Fruit fly (Drosophila melanogaster): ENCODE results near the gene tzn.

The tzn gene

DNA sequence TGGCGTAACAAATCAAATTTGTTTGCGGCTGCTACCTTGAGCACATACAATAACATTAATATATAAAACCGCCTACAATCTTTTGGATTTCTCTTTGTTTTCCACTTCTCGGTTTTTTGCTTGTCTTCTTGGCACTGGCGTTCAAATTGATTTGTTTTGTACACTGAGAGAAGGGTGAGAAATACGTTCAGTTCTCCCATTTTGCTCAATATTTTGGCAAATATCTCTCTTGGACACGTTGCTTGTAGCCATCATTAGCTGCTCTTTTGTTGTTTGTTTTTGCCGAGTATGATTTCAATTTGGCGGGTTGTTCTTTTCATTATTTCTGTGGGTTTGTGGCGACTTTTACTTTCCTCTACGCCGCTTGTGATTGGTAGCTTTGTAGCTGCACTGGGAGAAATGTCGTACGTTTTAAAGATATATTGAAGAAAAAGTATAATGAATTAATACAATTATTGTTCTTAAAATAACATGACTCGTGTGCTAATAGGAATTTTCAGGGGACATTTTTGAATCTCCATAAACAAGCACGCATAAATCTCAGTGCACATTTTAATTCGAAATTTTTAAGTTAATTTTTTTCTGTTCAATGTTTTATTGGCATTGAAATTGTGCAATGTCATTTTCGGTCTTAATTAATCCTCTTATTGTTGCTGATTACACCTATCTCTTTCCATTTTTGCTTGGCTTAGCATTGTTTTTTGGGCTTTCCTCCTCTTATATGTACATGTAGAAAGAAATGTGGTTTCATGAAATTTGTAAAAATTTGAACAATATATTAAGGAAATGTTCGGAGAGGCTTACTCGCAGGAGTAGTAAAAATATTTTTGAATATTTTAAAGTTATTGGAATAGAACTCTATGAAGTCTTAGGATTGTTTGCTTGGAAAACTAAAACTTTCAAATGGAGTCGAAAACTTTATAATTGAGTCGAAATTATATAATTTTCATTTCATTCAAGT is 28.8 kb downstream of the tzn start (continued):
- TF ChIP-seq CG2889 (GFP tag; IDR thresholded peaks at IDR 0.05) (0 out of 3 replicates have a peak, but pooled peaks have one; percentile 34), CG32772 (GFP tag; IDR thresholded peaks at IDR 0.05) (no peak), klu (GFP tag; IDR thresholded peaks at IDR 0.05) (no peak), tgo (GFP tag; IDR thresholded peaks at IDR 0.05) (peak; percentile 43; the same call in 1 of the 3 replicates), ind (GFP tag; optimal IDR thresholded peaks at IDR 0.05) (peak; percentile 35), CG15011 (GFP tag; optimal IDR thresholded peaks at IDR 0.05) (no peak), ash1 (GFP tag; optimal IDR thresholded peaks at IDR 0.05) (no peak), Ets97D (GFP tag; optimal IDR thresholded peaks at IDR 0.05) (no peak), Pdp1 (GFP tag; optimal IDR thresholded peaks at IDR 0.05) (peak in 1 of 2 experiments; percentile 10), Stat92E (GFP tag; optimal IDR thresholded peaks at IDR 0.05) (no peak), gem (tag; optimal IDR thresholded peaks at IDR 0.05) (peak; percentile 47), grau (tag; optimal IDR thresholded peaks at IDR 0.05) (peak; percentile 44), Antp (GFP tag; optimal IDR thresholded peaks at IDR 0.05) (no peak), CG42726 (GFP tag; IDR thresholded peaks at IDR 0.05; ENCODE audit: partially characterized antibody) (no peak), toy (GFP tag; IDR thresholded peaks at IDR 0.05) (no peak), Abd-B (GFP tag; optimal IDR thresholded peaks at IDR 0.05) (no peak), CG18619 (GFP tag; optimal IDR thresholded peaks at IDR 0.05) (peak; percentile 18), Optix (GFP tag; IDR thresholded peaks at IDR 0.05) (no peak), CG3847 (GFP tag; IDR thresholded peaks at IDR 0.05) (no peak), CG11398 (GFP tag; optimal IDR thresholded peaks at IDR 0.05) (no peak), dati (GFP tag; IDR thresholded peaks at IDR 0.05) (no peak), Fer3 (tag; optimal IDR thresholded peaks at IDR 0.05) (peak; percentile 20), CG9609 (GFP tag; optimal IDR thresholded peaks at IDR 0.05) (no peak), dimm (GFP tag; IDR thresholded peaks at IDR 0.05) (no peak), Neu2 (GFP tag; optimal IDR thresholded peaks at IDR 0.05; ENCODE audit: borderline replicate concordance) (no peak), Oli (tag; optimal IDR thresholded peaks at IDR 0.05) (peak; percentile 12), Rfx (GFP tag; IDR thresholded peaks at IDR 0.05) (peak; percentile 59; the same call in 1 of the 2 replicates), CG3065 (GFP tag; optimal IDR thresholded peaks at IDR 0.05) (no peak), Myb (GFP tag; optimal IDR thresholded peaks at IDR 0.05) (no peak), Trl (optimal IDR thresholded peaks at IDR 0.05) (peak in 1 of 2 experiments; percentile 52), Trl (GFP tag; optimal IDR thresholded peaks at IDR 0.05) (no peak), Opbp (GFP tag; IDR thresholded peaks at IDR 0.05; ENCODE audit: partially characterized antibody) (no peak), bigmax (GFP tag; optimal IDR thresholded peaks at IDR 0.05) (no peak), jumu (GFP tag; optimal IDR thresholded peaks at IDR 0.05) (no peak), otp (GFP tag; IDR thresholded peaks at IDR 0.05) (no peak), zfh1 (GFP tag; IDR thresholded peaks at IDR 0.05) (no peak), tin (GFP tag; optimal IDR thresholded peaks at IDR 0.05) (no peak), Dref (GFP tag; IDR thresholded peaks at IDR 0.05) (no peak), fd64A (GFP tag; optimal IDR thresholded peaks at IDR 0.05) (no peak), CG8924 (tag; optimal IDR thresholded peaks at IDR 0.05) (no peak), Fer1 (GFP tag; optimal IDR thresholded peaks at IDR 0.05) (no peak), run (tag; optimal IDR thresholded peaks at IDR 0.05) (no peak), ems (GFP tag; optimal IDR thresholded peaks at IDR 0.05) (no peak), CG7928 (GFP tag; optimal IDR thresholded peaks at IDR 0.05) (no peak), Jarid2 (GFP tag; optimal IDR thresholded peaks at IDR 0.05) (no peak), amos (GFP tag; IDR thresholded peaks at IDR 0.05; ENCODE audit: partially characterized antibody) (no peak), CG1529 (GFP tag; optimal IDR thresholded peaks at IDR 0.05) (no peak), CrebB (tag; optimal IDR thresholded peaks at IDR 0.05) (no peak), luna (GFP tag; optimal IDR thresholded peaks at IDR 0.05) (no peak)
